Worm (Caenorhabditis elegans) whole organism, mixed stage, embryonic: ENCODE measurements around the gene ZK1307.3.

ENCODE experiments used
- bed-3 ChIP-seq: fragments of 200-800 bp; sonication (Bioruptor generic); optimal IDR thresholded peaks from 3 replicates; lab custom pipeline; 2018; ENCODE audit warnings: mild to moderate bottlenecking, missing genetic modification characterization, moderate library complexity, missing compliant biosample characterization
- blmp-1 ChIP-seq: fragments of 150-350 bp; optimal IDR thresholded peaks from 2 replicates; lab custom pipeline; 2014; ENCODE audit warnings: missing biosample characterization, missing genetic modification characterization
- ceh-39 ChIP-seq: fragments of 150-350 bp; optimal IDR thresholded peaks from 2 replicates; lab custom pipeline; 2014; ENCODE audit warnings: missing biosample characterization, missing genetic modification characterization
- ceh-43 ChIP-seq: fragments of 200-800 bp; sonication (Bioruptor generic); optimal IDR thresholded peaks from 2 replicates; lab custom pipeline; 2018; ENCODE audit warnings: mild to moderate bottlenecking, missing genetic modification characterization, moderate library complexity, missing compliant biosample characterization
- ceh-83 ChIP-seq: fragments of 200-800 bp; sonication (Bioruptor generic); optimal IDR thresholded peaks from 2 replicates; lab custom pipeline; 2018; ENCODE audit warnings: mild to moderate bottlenecking, missing genetic modification characterization, missing compliant biosample characterization
- ces-1 ChIP-seq: fragments of 150-350 bp; optimal IDR thresholded peaks from 2 replicates; lab custom pipeline; 2014; ENCODE audit warnings: missing biosample characterization, missing genetic modification reagents, missing genetic modification characterization
- cnd-1 ChIP-seq: fragments of 200-800 bp; sonication (Bioruptor generic); optimal IDR thresholded peaks from 2 replicates; lab custom pipeline; 2018; ENCODE audit warnings: mild to moderate bottlenecking, missing genetic modification characterization, missing compliant biosample characterization
- drap-1 ChIP-seq: fragments of 200-800 bp; sonication (Bioruptor generic); optimal IDR thresholded peaks from 3 replicates; lab custom pipeline; 2018; ENCODE audit warnings: mild to moderate bottlenecking, missing genetic modification characterization, missing compliant biosample characterization
- elt-1 ChIP-seq: sonication (generic microtip); optimal IDR thresholded peaks from 2 replicates; lab custom pipeline; 2017; ENCODE audit warnings: missing genetic modification characterization, mild to moderate bottlenecking, missing compliant biosample characterization, antibody characterized with exemption, moderate library complexity, borderline replicate concordance; ENCODE audit not compliant: insufficient read depth
- elt-3 ChIP-seq: fragments of 150-350 bp; optimal IDR thresholded peaks from 2 replicates; lab custom pipeline; 2014; ENCODE audit warnings: missing biosample characterization, missing genetic modification characterization
- flh-1 ChIP-seq: fragments of 200-800 bp; sonication (Bioruptor generic); optimal IDR thresholded peaks from 2 replicates; lab custom pipeline; 2018; ENCODE audit warnings: mild to moderate bottlenecking, missing genetic modification characterization, moderate library complexity, missing compliant biosample characterization
- hlh-1 ChIP-seq: fragments of 150-350 bp; optimal IDR thresholded peaks from 2 replicates; lab custom pipeline; 2014; ENCODE audit warnings: missing biosample characterization, missing genetic modification reagents, missing genetic modification characterization
- lin-32 ChIP-seq: fragments of 200-800 bp; sonication (Bioruptor generic); optimal IDR thresholded peaks from 2 replicates; lab custom pipeline; 2018; ENCODE audit warnings: mild to moderate bottlenecking, missing genetic modification characterization, missing compliant biosample characterization
- lsy-2 ChIP-seq: fragments of 150-350 bp; optimal IDR thresholded peaks from 2 replicates; lab custom pipeline; 2014; ENCODE audit warnings: missing biosample characterization, missing genetic modification characterization
- mab-5 ChIP-seq: fragments of 150-350 bp; optimal IDR thresholded peaks from 2 replicates; lab custom pipeline; 2014; ENCODE audit warnings: missing biosample characterization, missing genetic modification characterization
- mep-1 ChIP-seq: fragments of 150-350 bp; optimal IDR thresholded peaks from 2 replicates; lab custom pipeline; 2017; ENCODE audit warnings: missing biosample characterization, missing genetic modification reagents, missing genetic modification characterization, inconsistent platforms
- mls-2 ChIP-seq: sonication (generic microtip); optimal IDR thresholded peaks from 2 replicates; lab custom pipeline; 2016; ENCODE audit warnings: mild to moderate bottlenecking, missing genetic modification characterization, moderate library complexity, missing compliant biosample characterization
- nhr-2 ChIP-seq: fragments of 150-350 bp; optimal IDR thresholded peaks from 2 replicates; lab custom pipeline; 2014; ENCODE audit warnings: missing biosample characterization, missing genetic modification characterization
- nhr-28 ChIP-seq: fragments of 150-350 bp; optimal IDR thresholded peaks from 2 replicates; lab custom pipeline; 2014; ENCODE audit warnings: missing biosample characterization, missing genetic modification characterization
- pha-4 ChIP-seq: fragments of 150-350 bp; optimal IDR thresholded peaks from 2 replicates; lab custom pipeline; 2018; ENCODE audit warnings: missing biosample characterization, missing genetic modification reagents, missing genetic modification characterization
- sem-2 ChIP-seq: fragments of 200-800 bp; sonication (Bioruptor generic); optimal IDR thresholded peaks from 2 replicates; lab custom pipeline; 2018; ENCODE audit warnings: mild to moderate bottlenecking, missing genetic modification characterization, missing compliant biosample characterization
- snpc-4 ChIP-seq: fragments of 150-350 bp; optimal IDR thresholded peaks from 2 replicates; lab custom pipeline; 2014; ENCODE audit warnings: missing biosample characterization, missing genetic modification characterization
- unc-120 ChIP-seq: sonication (generic microtip); optimal IDR thresholded peaks from 2 replicates; lab custom pipeline; 2017; ENCODE audit warnings: missing genetic modification characterization, missing compliant biosample characterization; ENCODE audit not compliant: poor library complexity, severe bottlenecking
- unc-39 ChIP-seq: fragments of 150-350 bp; optimal IDR thresholded peaks from 2 replicates; lab custom pipeline; 2014; ENCODE audit warnings: missing biosample characterization, missing genetic modification characterization
- unc-62 ChIP-seq: fragments of 150-350 bp; optimal IDR thresholded peaks from 2 replicates; lab custom pipeline; 2014; ENCODE audit warnings: missing biosample characterization, missing genetic modification reagents, missing genetic modification characterization
- zip-8 ChIP-seq: fragments of 150-350 bp; optimal IDR thresholded peaks from 2 replicates; lab custom pipeline; 2014; ENCODE audit warnings: missing biosample characterization, missing genetic modification characterization
- ztf-11 ChIP-seq: fragments of 150-350 bp; optimal IDR thresholded peaks from 2 replicates; lab custom pipeline; 2014; ENCODE audit warnings: missing biosample characterization, missing genetic modification characterization

Gene ZK1307.3

DNA sequence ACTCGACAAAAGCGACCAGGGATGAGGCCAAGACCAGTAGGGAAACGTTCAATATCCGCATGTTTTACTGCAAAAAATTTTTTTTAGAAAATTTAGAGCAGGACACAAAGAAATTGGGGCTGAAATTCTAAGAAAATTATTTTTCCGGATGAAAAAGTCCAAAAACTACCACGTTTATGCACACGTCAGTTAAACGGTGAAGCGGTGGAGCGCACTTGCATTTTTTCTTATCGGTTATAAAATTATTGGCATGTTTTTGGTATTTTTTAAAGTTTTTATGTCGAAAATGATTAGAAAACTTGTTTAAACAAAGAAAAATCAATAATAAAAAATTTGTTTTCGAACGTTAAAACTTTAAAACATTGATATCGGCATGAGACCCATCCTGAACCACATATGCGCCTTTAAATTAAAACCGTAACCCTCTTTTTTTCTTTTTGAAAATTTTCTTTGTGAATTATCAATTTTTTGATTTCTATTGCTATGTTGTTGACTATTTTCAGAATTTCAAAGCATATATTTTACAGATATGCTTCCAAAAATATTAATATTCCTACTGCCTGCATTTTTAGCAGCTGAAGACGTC lies 28.6 kb downstream of the ZK1307.3 start, which contains the start of the genes dnj-20 and ZK1307.8:
dnj-20 (minus strand) TSS at position 67 of the 586 bp plus-strand sequence.
ZK1307.8 (plus strand) TSS at position 504 of the 586 bp plus-strand sequence.
- TF ChIP-seq elt-3 (tag; lab: Kevin White, UChicago): no peak
- TF ChIP-seq mep-1 (tag; lab: Kevin White, UChicago): peak; percentile 8
- TF ChIP-seq ces-1: peak; percentile 10

DNA sequence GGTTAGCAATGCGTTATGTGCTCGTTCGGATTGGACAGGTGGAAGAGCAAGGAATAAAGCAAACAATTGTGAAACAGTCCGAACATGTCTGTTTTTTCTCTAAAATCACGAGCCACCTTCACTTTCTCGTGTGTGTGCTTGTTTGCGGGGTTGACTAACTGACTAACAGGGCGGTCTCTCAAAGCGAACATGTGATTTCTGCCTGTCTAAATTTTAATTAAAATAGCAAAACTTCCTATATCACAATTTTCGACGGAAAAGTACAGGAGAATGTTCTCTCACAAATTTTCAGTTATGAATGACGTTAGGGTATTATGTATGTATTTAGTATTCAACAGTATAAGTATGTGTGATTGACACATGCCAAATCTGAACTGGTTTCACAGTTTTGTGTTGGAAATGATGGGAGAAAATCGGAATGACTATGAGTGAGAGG lies 30.9 kb downstream of the ZK1307.3 start:
- TF ChIP-seq drap-1 (GFP tag; lab: Kevin White, UChicago): no peak
- TF ChIP-seq hlh-1 (tag; lab: Kevin White, UChicago): no peak
- TF ChIP-seq sem-2 (GFP tag; lab: Kevin White, UChicago): no peak
- no peak for TF ChIP-seq mls-2 (tag; lab: Kevin White, UChicago)
- no peak for TF ChIP-seq ztf-11
- TF ChIP-seq elt-1 (tag; lab: Kevin White, UChicago): no peak
- no peak for TF ChIP-seq ceh-83 (GFP tag; lab: Kevin White, UChicago)
- TF ChIP-seq mab-5 (tag; lab: Kevin White, UChicago): no peak
- TF ChIP-seq elt-3 (tag; lab: Kevin White, UChicago): no peak
- TF ChIP-seq lsy-2 (tag; lab: Kevin White, UChicago): no peak
- TF ChIP-seq zip-8 (tag; lab: Kevin White, UChicago): no peak
- TF ChIP-seq cnd-1 (tag; lab: Kevin White, UChicago): no peak

DNA sequence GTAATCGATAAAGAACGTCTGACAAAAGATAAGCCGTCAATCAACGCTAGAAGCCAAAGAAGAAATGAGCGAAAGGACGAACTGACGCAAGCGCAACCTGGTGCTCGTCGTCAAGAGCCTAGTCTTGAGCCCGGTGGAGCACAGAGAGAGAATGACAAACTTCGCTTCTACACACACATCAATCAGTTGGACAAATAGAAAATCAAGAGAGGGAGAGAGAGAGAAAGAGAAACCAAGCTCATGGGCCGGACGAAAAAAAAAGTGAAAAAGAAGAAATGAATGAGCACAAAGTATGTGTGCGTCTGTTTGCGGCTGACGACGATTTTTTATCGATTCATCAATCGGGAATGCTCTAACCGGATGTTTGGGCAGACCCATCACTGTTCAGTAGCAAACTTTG lies 31.7 kb downstream of the ZK1307.3 start:
- TF ChIP-seq elt-3 (tag; lab: Kevin White, UChicago) (no peak), lsy-2 (tag; lab: Kevin White, UChicago) (no peak), flh-1 (GFP tag; lab: Kevin White, UChicago) (no peak), zip-8 (tag; lab: Kevin White, UChicago) (no peak), drap-1 (GFP tag; lab: Kevin White, UChicago) (no peak), unc-39 (tag; lab: Kevin White, UChicago) (no peak), mls-2 (tag; lab: Kevin White, UChicago) (no peak), blmp-1 (no peak), lin-32 (GFP tag; lab: Kevin White, UChicago) (no peak), mab-5 (tag; lab: Kevin White, UChicago) (no peak), snpc-4 (tag; lab: Kevin White, UChicago) (no peak), ces-1 (no peak), mep-1 (tag; lab: Kevin White, UChicago) (no peak), hlh-1 (tag; lab: Kevin White, UChicago) (peak; percentile 67), pha-4 (tag; lab: Kevin White, UChicago) (no peak), elt-1 (tag; lab: Kevin White, UChicago) (no peak), nhr-28 (tag; lab: Kevin White, UChicago) (no peak), bed-3 (GFP tag; lab: Kevin White, UChicago) (no peak), unc-62 (GFP tag; lab: Kevin White, UChicago) (peak; percentile 90), ceh-83 (GFP tag; lab: Kevin White, UChicago) (no peak), nhr-2 (tag; lab: Kevin White, UChicago) (no peak), unc-120 (tag; lab: Kevin White, UChicago) (peak; percentile 39), ztf-11 (no peak), ceh-39 (tag; lab: Kevin White, UChicago) (no peak)

DNA sequence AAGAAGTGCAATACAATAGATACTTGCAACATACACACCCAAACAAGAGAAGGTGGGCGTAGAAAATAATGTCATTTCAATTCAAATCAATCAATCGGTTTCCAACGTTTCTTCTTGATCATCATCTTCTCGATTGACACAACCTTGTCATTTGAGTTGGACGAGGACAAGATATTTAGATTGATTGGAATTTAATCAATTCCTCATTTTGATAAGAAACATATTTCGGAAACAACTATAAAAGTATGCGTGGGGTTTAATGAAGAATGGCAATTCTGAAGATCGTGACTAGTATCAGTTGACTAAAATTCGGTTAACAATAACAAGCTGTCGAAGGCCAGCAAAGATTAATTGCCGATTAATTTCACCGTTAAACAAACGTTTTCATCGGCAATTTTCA lies 32.2 kb downstream of the ZK1307.3 start:
- peak; percentile 60 for TF ChIP-seq unc-62 (GFP tag; lab: Kevin White, UChicago)
- no peak for TF ChIP-seq ceh-83 (GFP tag; lab: Kevin White, UChicago)

DNA sequence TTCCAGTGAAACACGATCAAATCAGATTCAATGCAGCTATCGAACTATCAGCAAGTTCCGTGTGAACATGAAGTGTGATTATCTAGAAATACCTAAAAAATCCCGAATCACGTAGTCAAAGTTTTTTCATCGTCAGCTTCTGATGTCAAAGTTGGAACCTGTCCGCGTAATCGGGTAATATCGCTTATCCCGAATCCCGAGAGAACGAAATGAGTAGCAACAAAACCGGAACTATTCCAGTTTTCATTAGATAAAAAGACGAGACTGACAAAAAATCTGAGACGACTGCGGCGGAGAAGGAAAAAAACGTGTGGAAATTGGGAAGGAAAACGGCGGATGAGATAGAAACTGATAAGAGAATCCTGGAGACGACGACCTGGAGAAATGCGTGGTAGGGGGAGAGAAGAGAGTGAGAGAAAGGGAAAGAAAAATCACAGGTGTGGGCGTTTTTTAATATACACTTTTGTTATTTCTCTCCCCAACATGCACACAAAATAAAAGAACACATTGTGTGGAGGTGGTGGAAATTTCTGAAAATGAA lies 32.8 kb downstream of the ZK1307.3 start:
- TF ChIP-seq mep-1 (tag; lab: Kevin White, UChicago) (no peak), elt-1 (tag; lab: Kevin White, UChicago) (peak; percentile 26), ceh-43 (GFP tag; lab: Kevin White, UChicago) (no peak), elt-3 (tag; lab: Kevin White, UChicago) (no peak), drap-1 (GFP tag; lab: Kevin White, UChicago) (no peak), snpc-4 (tag; lab: Kevin White, UChicago) (no peak)
